Fruit fly (Drosophila melanogaster) whole organism, adult: Measurements from ENCODE around the gene CG43658.

ENCODE experiments used
- CG11617 ChIP-seq: fragments of 200-800 bp; sonication (Bioruptor generic); optimal IDR thresholded peaks from 2 replicates; lab custom pipeline; 2017; ENCODE audit warnings: mild to moderate bottlenecking, missing biosample characterization, missing genetic modification reagents, missing genetic modification characterization
- CG12768 ChIP-seq: fragments of 200-800 bp; sonication (Bioruptor generic); optimal IDR thresholded peaks from 2 replicates; lab custom pipeline; 2017; ENCODE audit warnings: missing biosample characterization, missing genetic modification characterization, mild to moderate bottlenecking, moderate library complexity, missing genetic modification reagents
- CG14711 ChIP-seq: fragments of 200-800 bp; sonication (Bioruptor generic); optimal IDR thresholded peaks from 2 replicates; lab custom pipeline; 2018; ENCODE audit warnings: missing biosample characterization, mild to moderate bottlenecking, missing genetic modification characterization, moderate library complexity
- CG1620 ChIP-seq: fragments of 200-800 bp; sonication (Bioruptor generic); optimal IDR thresholded peaks from 2 replicates; lab custom pipeline; 2016; ENCODE audit warnings: missing biosample characterization, missing genetic modification characterization
- CG33017 ChIP-seq: fragments of 200-800 bp; sonication (Bioruptor generic); optimal IDR thresholded peaks from 2 replicates; lab custom pipeline; 2018; ENCODE audit warnings: missing biosample characterization, mild to moderate bottlenecking, missing genetic modification characterization, moderate library complexity
- CG5204 ChIP-seq: fragments of 200-800 bp; sonication (Bioruptor generic); optimal IDR thresholded peaks from 2 replicates; lab custom pipeline; 2016; ENCODE audit warnings: missing biosample characterization, missing genetic modification characterization
- CG7045 ChIP-seq: fragments of 200-800 bp; sonication (Bioruptor generic); optimal IDR thresholded peaks from 2 replicates; lab custom pipeline; 2017; ENCODE audit warnings: missing biosample characterization, mild to moderate bottlenecking, missing genetic modification characterization
- CG7101 ChIP-seq: fragments of 200-800 bp; sonication (Bioruptor generic); optimal IDR thresholded peaks from 2 replicates; lab custom pipeline; 2018; ENCODE audit warnings: missing biosample characterization, mild to moderate bottlenecking, missing genetic modification characterization, moderate library complexity
- Clk ChIP-seq: fragments of 200-800 bp; sonication (Bioruptor generic); optimal IDR thresholded peaks from 2 replicates; lab custom pipeline; 2017; ENCODE audit warnings: missing biosample characterization, missing genetic modification characterization
- Crg-1 ChIP-seq: fragments of 200-800 bp; sonication (Bioruptor generic); optimal IDR thresholded peaks from 2 replicates; lab custom pipeline; 2016; ENCODE audit warnings: missing biosample characterization, missing genetic modification characterization
- Hr96 ChIP-seq: fragments of 200-800 bp; sonication (Bioruptor generic); optimal IDR thresholded peaks from 2 replicates; lab custom pipeline; 2016; ENCODE audit warnings: missing biosample characterization, missing genetic modification characterization
- Mnt ChIP-seq: fragments of 200-800 bp; sonication (Bioruptor generic); optimal IDR thresholded peaks from 2 replicates; lab custom pipeline; 2016; ENCODE audit warnings: missing biosample characterization, mild to moderate bottlenecking, missing genetic modification characterization
- bab1 ChIP-seq: fragments of 200-800 bp; sonication (Bioruptor generic); optimal IDR thresholded peaks from 3 replicates; lab custom pipeline; 2019; ENCODE audit warnings: missing biosample characterization, mild to moderate bottlenecking, missing genetic modification characterization, moderate library complexity
- cic ChIP-seq: fragments of 200-800 bp; sonication (Bioruptor generic); optimal IDR thresholded peaks from 2 replicates; lab custom pipeline; 2017; ENCODE audit warnings: missing biosample characterization, mild to moderate bottlenecking, missing genetic modification characterization, moderate library complexity
- cnc ChIP-seq, 2 experiments: fragments of >200 bp; optimal IDR thresholded peaks; 2 replicates each; lab custom pipeline; 2017
- kay ChIP-seq: fragments of 200-800 bp; sonication (Bioruptor generic); peaks from one replicate; lab custom pipeline; 2016; ENCODE audit warnings: missing biosample characterization, missing genetic modification characterization, borderline replicate concordance
- ovo ChIP-seq: fragments of 200-800 bp; sonication (Bioruptor generic); optimal IDR thresholded peaks from 2 replicates; lab custom pipeline; 2016; ENCODE audit warnings: missing biosample characterization, missing genetic modification characterization
- pad ChIP-seq: fragments of 200-800 bp; sonication (Bioruptor generic); optimal IDR thresholded peaks from 3 replicates; lab custom pipeline; 2017; ENCODE audit warnings: missing biosample characterization, missing genetic modification characterization, mild to moderate bottlenecking, moderate library complexity, missing genetic modification reagents
- tj ChIP-seq: fragments of 200-800 bp; sonication (Bioruptor generic); optimal IDR thresholded peaks from 3 replicates; lab custom pipeline; 2017; ENCODE audit warnings: missing biosample characterization, mild to moderate bottlenecking, missing genetic modification characterization, moderate library complexity
- toe ChIP-seq: fragments of 200-800 bp; sonication (Bioruptor generic); optimal IDR thresholded peaks from 2 replicates; lab custom pipeline; 2016; ENCODE audit warnings: missing biosample characterization, missing genetic modification characterization

Gene CG43658

DNA sequence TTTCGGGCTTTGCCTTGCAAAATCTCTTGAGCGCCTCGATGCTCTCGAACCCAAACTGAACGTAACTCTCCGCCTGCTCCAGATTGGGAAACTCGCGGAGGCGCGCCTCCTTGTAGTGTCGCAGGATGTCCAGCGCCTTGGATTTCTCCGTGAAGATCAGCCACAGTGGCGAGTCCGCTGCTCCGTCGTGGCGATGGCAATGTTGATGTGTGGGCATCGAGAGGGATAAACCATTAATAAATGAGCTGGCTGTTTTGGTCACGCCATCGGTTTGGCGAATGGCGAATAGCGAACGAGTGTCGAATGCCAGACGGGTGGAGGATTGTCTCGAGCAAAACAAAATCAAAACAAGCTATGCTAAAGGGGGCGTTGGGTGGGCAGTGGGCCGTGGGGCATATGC, 14.9 kb upstream of the CG43658 start:
- TF ChIP-seq CG7101 (no peak), kay (GFP tag; lab: Kevin White, UChicago) (no peak), toe (GFP tag; lab: Kevin White, UChicago) (no peak), CG1620 (GFP tag; lab: Kevin White, UChicago) (no peak), tj (no peak), CG7045 (GFP tag; lab: Kevin White, UChicago) (peak; percentile 10), bab1 (peak; percentile 18)

DNA sequence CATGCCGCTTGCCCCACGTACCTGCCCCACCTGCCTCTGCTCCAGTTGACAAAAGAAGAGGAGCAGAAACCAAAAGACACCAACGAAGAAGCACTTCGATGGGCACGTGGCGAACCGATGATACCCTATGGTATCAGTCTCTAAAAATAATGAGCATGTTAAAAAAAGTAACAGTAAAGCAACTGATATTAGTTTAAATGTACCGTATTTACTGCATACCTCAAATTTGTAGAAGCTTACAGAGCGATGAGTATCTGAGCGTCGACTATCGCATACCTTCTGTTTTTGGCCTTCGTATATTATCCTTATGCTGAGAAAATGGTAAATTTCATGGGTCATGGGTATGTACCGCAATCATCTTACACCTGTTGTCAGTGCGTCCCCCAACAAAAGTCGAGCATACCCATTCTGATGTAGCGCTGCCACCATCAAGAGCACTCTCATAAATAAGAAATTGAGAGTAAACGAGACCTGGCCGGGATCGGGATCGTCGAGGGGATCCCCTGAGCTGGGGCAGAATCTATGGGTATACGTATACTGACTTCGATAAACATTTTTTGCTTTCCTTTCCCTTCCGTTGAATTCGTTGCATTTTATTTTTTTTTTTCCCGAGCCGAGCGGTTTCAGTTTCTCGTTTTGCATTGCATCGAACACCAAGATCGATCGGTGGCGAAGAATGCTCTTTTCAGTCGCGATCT, 10.1 kb upstream of the CG43658 start:
- TF ChIP-seq CG1620 (GFP tag; lab: Kevin White, UChicago) (no peak), ovo (GFP tag; lab: Kevin White, UChicago) (no peak), CG33017 (no peak), CG7045 (GFP tag; lab: Kevin White, UChicago) (no peak), toe (GFP tag; lab: Kevin White, UChicago) (no peak), CG7101 (no peak), Crg-1 (no peak), cnc (optimal IDR thresholded peaks at IDR 0.05; lab: Kevin White, UChicago) (no peak), CG12768 (no peak), kay (GFP tag; lab: Kevin White, UChicago) (no peak)

DNA sequence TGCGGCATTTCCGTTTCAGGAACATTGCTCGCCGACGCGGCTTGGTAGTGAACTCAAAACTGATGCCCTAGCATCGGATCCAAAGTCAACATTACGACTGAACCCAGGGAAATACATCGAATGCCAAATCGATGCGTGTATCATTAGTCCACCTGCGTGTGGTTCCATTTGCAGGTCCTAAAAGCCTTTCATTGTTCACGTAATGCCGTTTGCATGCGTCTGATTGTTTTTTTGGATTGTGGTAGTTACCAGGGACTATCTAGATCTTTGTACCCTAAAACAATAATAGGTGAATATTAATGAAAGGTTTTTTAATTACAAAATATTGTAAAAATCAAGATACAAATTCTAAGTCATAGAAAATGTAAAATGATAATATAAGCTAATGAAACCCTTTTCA, 8.1 kb upstream of the CG43658 start, which contains the start of gene ppk23:
ppk23 (minus strand) TSS at position 101 of the 400 bp plus-strand sequence.
- TF ChIP-seq CG5204 = no peak
- TF ChIP-seq cic (GFP tag; lab: Kevin White, UChicago) = no peak
- no peak for TF ChIP-seq CG1620 (GFP tag; lab: Kevin White, UChicago)
- TF ChIP-seq pad (GFP tag; lab: Kevin White, UChicago) = no peak
- TF ChIP-seq ovo (GFP tag; lab: Kevin White, UChicago) = no peak
- TF ChIP-seq CG14711 (tag; lab: Kevin White, UChicago) = no peak
- no peak for TF ChIP-seq bab1
- TF ChIP-seq kay (GFP tag; lab: Kevin White, UChicago) = no peak
- TF ChIP-seq toe (GFP tag; lab: Kevin White, UChicago) = no peak
- TF ChIP-seq Mnt = no peak
- no peak for TF ChIP-seq Crg-1
- TF ChIP-seq CG11617 (GFP tag; lab: Kevin White, UChicago) = no peak
- no peak for TF ChIP-seq Clk (GFP tag; lab: Kevin White, UChicago)

DNA sequence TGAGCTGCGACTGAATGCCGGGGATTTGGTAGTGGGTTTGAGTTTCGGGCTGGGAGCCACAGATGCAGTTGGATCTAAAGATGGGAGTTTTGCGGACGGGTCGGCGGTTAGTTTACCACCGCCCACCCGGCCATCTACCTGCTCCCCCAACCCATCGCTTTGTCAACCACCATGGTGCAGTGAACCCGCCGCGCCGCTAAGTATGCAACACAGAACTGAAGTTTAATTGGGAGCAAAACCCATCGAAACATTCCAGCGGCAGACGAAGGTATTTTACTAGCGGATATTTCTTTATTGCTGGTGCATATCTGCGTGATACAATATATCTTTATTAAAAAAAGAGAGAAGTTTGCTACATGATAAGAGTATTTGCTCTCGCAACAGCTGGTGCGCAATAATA, 5.1 kb upstream of the CG43658 start:
- no peak for TF ChIP-seq toe (GFP tag; lab: Kevin White, UChicago)
- no peak for TF ChIP-seq CG1620 (GFP tag; lab: Kevin White, UChicago)
- TF ChIP-seq CG11617 (GFP tag; lab: Kevin White, UChicago) = no peak
- TF ChIP-seq CG33017 = no peak
- TF ChIP-seq Mnt = no peak
- no peak for TF ChIP-seq tj
- no peak for TF ChIP-seq cnc (optimal IDR thresholded peaks at IDR 0.05; lab: Kevin White, UChicago)
- no peak for TF ChIP-seq CG7101
- TF ChIP-seq bab1 = no peak
- TF ChIP-seq CG5204 = no peak
- no peak for TF ChIP-seq ovo (GFP tag; lab: Kevin White, UChicago)
- no peak for TF ChIP-seq CG7045 (GFP tag; lab: Kevin White, UChicago)
- no peak for TF ChIP-seq Crg-1
- no peak for TF ChIP-seq CG14711 (tag; lab: Kevin White, UChicago)
- TF ChIP-seq CG12768 = no peak
- no peak for TF ChIP-seq Hr96 (GFP tag; lab: Kevin White, UChicago)
- TF ChIP-seq pad (GFP tag; lab: Kevin White, UChicago) = no peak
- TF ChIP-seq Clk (GFP tag; lab: Kevin White, UChicago) = no peak
- TF ChIP-seq kay (GFP tag; lab: Kevin White, UChicago) = no peak
- no peak for TF ChIP-seq cic (GFP tag; lab: Kevin White, UChicago)

DNA sequence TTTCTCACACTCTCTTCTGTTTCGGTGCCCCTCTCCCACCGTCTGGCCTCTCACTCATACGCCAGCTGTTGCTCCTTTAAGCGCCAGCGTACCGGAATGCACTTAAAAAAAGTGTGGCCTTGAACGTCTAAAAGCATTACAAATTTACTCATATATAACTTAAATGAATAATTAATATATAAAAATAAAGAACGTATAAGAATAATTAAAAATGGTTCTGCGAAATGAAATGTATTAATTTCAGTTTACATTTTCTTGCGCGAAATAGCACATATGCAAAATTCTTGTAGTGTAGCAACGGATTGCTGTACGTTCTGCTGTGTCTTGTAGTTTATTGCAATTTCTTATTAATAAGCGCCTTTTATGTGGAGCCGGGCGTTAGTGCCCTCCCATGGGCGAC, 1.6 kb upstream of the CG43658 start:
- TF ChIP-seq CG11617 (GFP tag; lab: Kevin White, UChicago) = no peak
- TF ChIP-seq Crg-1 = no peak
- no peak for TF ChIP-seq pad (GFP tag; lab: Kevin White, UChicago)
- no peak for TF ChIP-seq Clk (GFP tag; lab: Kevin White, UChicago)
- TF ChIP-seq bab1 = no peak
- TF ChIP-seq CG7045 (GFP tag; lab: Kevin White, UChicago) = no peak
- no peak for TF ChIP-seq CG1620 (GFP tag; lab: Kevin White, UChicago)
- no peak for TF ChIP-seq CG12768

DNA sequence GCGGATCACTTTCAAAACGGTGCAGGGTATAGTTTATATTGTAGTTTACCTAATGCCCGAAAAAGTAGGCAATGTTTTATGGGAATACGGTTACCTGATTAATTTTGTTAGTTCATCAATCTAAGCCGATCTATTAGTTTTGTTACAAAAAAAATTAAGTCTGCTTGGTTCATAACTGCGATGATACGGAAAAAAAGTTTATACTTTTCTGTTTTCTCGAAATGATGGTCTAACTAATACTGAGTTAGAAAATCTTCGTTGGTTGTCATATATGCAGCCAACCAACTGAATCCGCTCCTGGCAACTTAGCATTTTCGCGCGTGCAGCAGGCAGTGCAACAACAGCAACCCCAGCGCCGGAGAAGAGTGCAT, 948 bp upstream of the CG43658 start:
- TF ChIP-seq CG33017 (no peak), CG1620 (GFP tag; lab: Kevin White, UChicago) (no peak), cic (GFP tag; lab: Kevin White, UChicago) (no peak), CG7045 (GFP tag; lab: Kevin White, UChicago) (no peak), CG11617 (GFP tag; lab: Kevin White, UChicago) (no peak), Crg-1 (no peak), pad (GFP tag; lab: Kevin White, UChicago) (peak; percentile 24), bab1 (no peak), cnc (optimal IDR thresholded peaks at IDR 0.05; lab: Kevin White, UChicago) (no peak), Mnt (no peak), ovo (GFP tag; lab: Kevin White, UChicago) (no peak), CG7101 (no peak), tj (no peak), CG5204 (no peak), toe (GFP tag; lab: Kevin White, UChicago) (peak; percentile 6), Hr96 (GFP tag; lab: Kevin White, UChicago) (peak; percentile 52), kay (GFP tag; lab: Kevin White, UChicago) (no peak)
